Worm (Caenorhabditis elegans): ENCODE data around the gene Y47D3B.12.

DNA sequence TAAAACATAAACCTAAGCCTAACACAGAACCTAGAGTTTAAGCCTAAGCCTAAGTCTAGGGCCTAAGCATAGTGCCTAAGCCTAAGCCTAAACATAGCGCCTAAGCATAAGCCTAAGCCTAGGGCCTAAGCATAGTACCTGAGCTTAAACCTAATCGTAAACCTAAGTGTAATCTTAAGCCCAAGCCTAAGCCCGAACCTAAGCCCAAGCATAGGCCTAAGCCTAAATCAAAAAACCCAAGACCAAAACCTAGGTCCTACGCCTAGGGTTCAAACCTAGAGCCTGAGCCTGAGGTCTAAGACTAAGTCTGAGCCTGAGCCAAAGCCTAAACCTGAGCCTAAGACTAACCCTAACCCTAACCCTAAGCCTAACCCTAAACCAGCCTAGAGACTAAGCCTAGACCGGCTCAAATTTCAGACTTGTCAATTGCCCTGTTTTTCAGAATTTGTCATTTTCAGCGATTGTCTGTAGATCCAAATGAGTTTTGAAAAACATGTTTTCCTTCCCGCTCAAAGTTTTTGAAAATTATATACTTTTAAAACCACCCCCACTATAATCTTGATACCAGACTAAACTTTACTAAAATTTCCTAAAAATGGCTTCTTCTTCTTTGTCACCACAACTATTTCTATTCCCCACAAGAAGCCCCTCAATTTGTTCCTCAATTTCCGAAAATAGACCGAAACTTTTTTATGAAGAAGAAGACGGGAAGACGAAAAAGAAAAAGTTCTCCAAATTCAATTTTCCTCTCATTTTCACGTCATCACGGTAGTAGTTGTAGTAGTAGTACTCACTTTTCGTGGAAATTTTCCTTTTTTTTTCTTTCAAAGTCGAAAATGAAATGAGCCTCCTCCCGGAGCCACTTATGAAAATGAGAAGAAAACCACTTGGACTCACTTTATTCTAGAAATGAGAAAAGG is 11.0 kb upstream of the Y47D3B.12 start:
- no peak for TF ChIP-seq ama-1 (optimal IDR thresholded peaks at IDR 0.05)
- no peak for TF ChIP-seq lin-1 (GFP tag; IDR thresholded peaks at IDR 0.05)
- peak; percentile 93 for TF ChIP-seq aha-1 (tag)
- TF ChIP-seq pha-4 (GFP tag; IDR thresholded peaks at IDR 0.05), result no peak
- no peak for TF ChIP-seq pha-4 (tag; optimal IDR thresholded peaks at IDR 0.05)

All from whole organism, L4 larva.